Worm (Caenorhabditis elegans) whole organism, L4 larva: ENCODE data around the gene hlh-27.
"Not testable (repeated sequence)": the region's sequence is repeated elsewhere in the genome, so short reads cannot be mapped to it uniquely, and the experiment has no call there.

Experiments
- D1046.2 ChIP-seq: fragments of 200-800 bp; sonication (Bioruptor generic); IDR thresholded peaks from 2 replicates; pipeline ENCODE4 v1.3.6; 2022; ENCODE audit warnings: missing genetic modification characterization, missing compliant biosample characterization
- T20F7.1 ChIP-seq: fragments of 200-800 bp; sonication (Bioruptor generic); optimal IDR thresholded peaks from 2 replicates; lab custom pipeline; 2018; ENCODE audit warnings: mild to moderate bottlenecking, missing genetic modification characterization, missing compliant biosample characterization
- ZK337.2 ChIP-seq: fragments of 200-800 bp; sonication (Bioruptor generic); IDR thresholded peaks from 2 replicates; pipeline ENCODE4 v1.3.6; 2022; ENCODE audit warnings: missing genetic modification reagents, missing genetic modification characterization, missing compliant biosample characterization
- aly-2 ChIP-seq: sonication (generic microtip); optimal IDR thresholded peaks from 2 replicates; lab custom pipeline; 2018; ENCODE audit warnings: missing biosample characterization, missing genetic modification characterization
- ceh-28 ChIP-seq: fragments of 150-350 bp; optimal IDR thresholded peaks from 2 replicates; lab custom pipeline; 2014; ENCODE audit warnings: missing biosample characterization, missing genetic modification reagents, missing genetic modification characterization
- ceh-32 ChIP-seq: sonication (generic microtip); optimal IDR thresholded peaks from 2 replicates; lab custom pipeline; 2016; ENCODE audit warnings: mild to moderate bottlenecking, missing genetic modification characterization, missing compliant biosample characterization; ENCODE audit not compliant: poor library complexity
- ceh-62 ChIP-seq: sonication (generic microtip); optimal IDR thresholded peaks from 2 replicates; lab custom pipeline; 2017; ENCODE audit warnings: missing biosample characterization, missing genetic modification characterization
- ceh-82 ChIP-seq: sonication (generic microtip); optimal IDR thresholded peaks from 2 replicates; lab custom pipeline; 2017; ENCODE audit warnings: missing biosample characterization, missing genetic modification characterization
- daf-16 ChIP-seq, 3 experiments: sonication (generic microtip); optimal IDR thresholded peaks; 2 replicates each; lab custom pipeline; 2016 to 2017; ENCODE audit warnings: missing genetic modification characterization in 3 of 3, missing genetic modification reagents in 3 of 3, mild to moderate bottlenecking in 2 of 3, missing compliant biosample characterization in 2 of 3, missing biosample characterization in 1 of 3, moderate library complexity in 1 of 3
- daf-8 ChIP-seq: fragments of 200-800 bp; sonication (Bioruptor generic); IDR thresholded peaks from 2 replicates; pipeline ENCODE4 v1.3.6; 2022; ENCODE audit warnings: missing genetic modification characterization, missing compliant biosample characterization
- dmd-9 ChIP-seq: fragments of 200-800 bp; sonication (Bioruptor generic); IDR thresholded peaks from 2 replicates; pipeline ENCODE4 v1.3.6; 2022; ENCODE audit warnings: missing genetic modification reagents, missing genetic modification characterization, missing compliant biosample characterization
- dpl-1 ChIP-seq: fragments of 150-350 bp; optimal IDR thresholded peaks from 2 replicates; lab custom pipeline; 2014; ENCODE audit warnings: missing biosample characterization, missing genetic modification reagents, missing genetic modification characterization
- duxl-1 ChIP-seq: sonication (generic microtip); optimal IDR thresholded peaks from 2 replicates; lab custom pipeline; 2016; ENCODE audit warnings: mild to moderate bottlenecking, missing genetic modification characterization, moderate library complexity, missing compliant biosample characterization; ENCODE audit not compliant: poor library complexity
- dve-1 ChIP-seq: sonication (generic microtip); optimal IDR thresholded peaks from 2 replicates; lab custom pipeline; 2017; ENCODE audit warnings: antibody characterized with exemption, mild to moderate bottlenecking, missing genetic modification characterization, missing compliant biosample characterization; ENCODE audit not compliant: insufficient read depth
- hlh-11 ChIP-seq: fragments of 200-800 bp; sonication (Bioruptor generic); optimal IDR thresholded peaks from 2 replicates; lab custom pipeline; 2018; ENCODE audit warnings: mild to moderate bottlenecking, missing genetic modification characterization, missing compliant biosample characterization
- hmg-1.1 ChIP-seq: fragments of 200-800 bp; sonication (Bioruptor generic); IDR thresholded peaks from 2 replicates; pipeline ENCODE4 v1.3.6; 2022; ENCODE audit warnings: missing genetic modification reagents, missing genetic modification characterization, missing compliant biosample characterization
- lin-1 ChIP-seq: fragments of 200-800 bp; sonication (Bioruptor generic); IDR thresholded peaks from 2 replicates; pipeline ENCODE4 v1.3.6; 2022; ENCODE audit warnings: missing genetic modification reagents, missing genetic modification characterization, missing compliant biosample characterization
- lin-29 ChIP-seq: fragments of 200-800 bp; sonication (Bioruptor generic); IDR thresholded peaks from 2 replicates; pipeline ENCODE4 v1.3.6; 2022; ENCODE audit warnings: missing genetic modification reagents, missing genetic modification characterization, missing compliant biosample characterization
- lir-3 ChIP-seq: sonication (generic microtip); optimal IDR thresholded peaks from 2 replicates; lab custom pipeline; 2016; ENCODE audit warnings: mild to moderate bottlenecking, missing genetic modification characterization, missing compliant biosample characterization
- lsy-2 ChIP-seq, 2 experiments: fragments of 150-350 bp in 1 of 2; sonication (generic microtip) in 1 of 2; optimal IDR thresholded peaks; 2 replicates each; lab custom pipeline; 2014 to 2017; ENCODE audit warnings: missing biosample characterization in 2 of 2, missing genetic modification characterization in 2 of 2
- madf-5 ChIP-seq, 2 experiments: fragments of 200-800 bp; sonication (Bioruptor generic); IDR thresholded peaks; 2 replicates each; pipeline ENCODE4 v1.3.6; 2022; ENCODE audit warnings: missing compliant biosample characterization in 2 of 2, missing genetic modification characterization in 2 of 2
- mdt-29 ChIP-seq: fragments of 200-800 bp; sonication (Bioruptor generic); IDR thresholded peaks from 2 replicates; pipeline ENCODE4 v1.3.6; 2022; ENCODE audit warnings: missing genetic modification reagents, missing genetic modification characterization, missing compliant biosample characterization
- mxl-3 ChIP-seq: fragments of 200-800 bp; sonication (Bioruptor generic); optimal IDR thresholded peaks from 2 replicates; lab custom pipeline; 2018; ENCODE audit warnings: mild to moderate bottlenecking, missing genetic modification characterization, missing compliant biosample characterization
- nhr-10 ChIP-seq: fragments of 150-350 bp; optimal IDR thresholded peaks from 2 replicates; lab custom pipeline; 2014; ENCODE audit warnings: missing biosample characterization, missing genetic modification characterization
- nhr-102 ChIP-seq: sonication (generic microtip); optimal IDR thresholded peaks from 2 replicates; lab custom pipeline; 2016; ENCODE audit warnings: mild to moderate bottlenecking, missing genetic modification characterization, moderate library complexity, missing compliant biosample characterization
- nhr-25 ChIP-seq: sonication (generic microtip); optimal IDR thresholded peaks from 2 replicates; lab custom pipeline; 2017; ENCODE audit warnings: missing genetic modification characterization, mild to moderate bottlenecking, missing compliant biosample characterization, antibody characterized with exemption, moderate library complexity, borderline replicate concordance; ENCODE audit not compliant: insufficient read depth
- nhr-28 ChIP-seq: fragments of 150-350 bp; optimal IDR thresholded peaks from 2 replicates; lab custom pipeline; 2014; ENCODE audit warnings: missing biosample characterization, missing genetic modification characterization
- nhr-48 ChIP-seq: sonication (generic microtip); optimal IDR thresholded peaks from 2 replicates; lab custom pipeline; 2016; ENCODE audit warnings: mild to moderate bottlenecking, missing genetic modification characterization, missing compliant biosample characterization
- nhr-77 ChIP-seq: fragments of 150-350 bp; optimal IDR thresholded peaks from 2 replicates; lab custom pipeline; 2014; ENCODE audit warnings: missing biosample characterization, missing genetic modification characterization
- php-3 ChIP-seq: fragments of 200-800 bp; sonication (Bioruptor generic); IDR thresholded peaks from 2 replicates; pipeline ENCODE4 v1.3.6; 2022; ENCODE audit warnings: missing genetic modification reagents, missing genetic modification characterization, missing compliant biosample characterization
- pqm-1 ChIP-seq: sonication (generic microtip); optimal IDR thresholded peaks from 2 replicates; lab custom pipeline; 2017; ENCODE audit warnings: missing biosample characterization, missing genetic modification characterization
- set-16 ChIP-seq: fragments of 200-800 bp; sonication (Bioruptor generic); IDR thresholded peaks from 2 replicates; pipeline ENCODE4 v1.3.6; 2022; ENCODE audit warnings: missing genetic modification reagents, missing genetic modification characterization, missing compliant biosample characterization
- snpc-4 ChIP-seq: fragments of 150-350 bp; optimal IDR thresholded peaks from 2 replicates; lab custom pipeline; 2014; ENCODE audit warnings: missing biosample characterization, missing genetic modification characterization
- spr-1 ChIP-seq: sonication (generic microtip); optimal IDR thresholded peaks from 2 replicates; lab custom pipeline; 2016; ENCODE audit warnings: mild to moderate bottlenecking, missing genetic modification characterization, missing compliant biosample characterization
- tag-97 ChIP-seq: fragments of 200-800 bp; sonication (Bioruptor generic); IDR thresholded peaks from 2 replicates; pipeline ENCODE4 v1.3.6; 2022; ENCODE audit warnings: missing genetic modification characterization, missing compliant biosample characterization
- tra-1 ChIP-seq: fragments of 200-800 bp; sonication (Bioruptor generic); IDR thresholded peaks from 2 replicates; pipeline ENCODE4 v1.3.6; 2022; ENCODE audit warnings: missing genetic modification reagents, missing genetic modification characterization, missing compliant biosample characterization
- unc-39 ChIP-seq: sonication (generic microtip); optimal IDR thresholded peaks from 2 replicates; lab custom pipeline; 2017; ENCODE audit warnings: missing biosample characterization, missing genetic modification characterization
- vab-7 ChIP-seq: fragments of 200-800 bp; sonication (Bioruptor generic); IDR thresholded peaks from 2 replicates; pipeline ENCODE4 v1.3.6; 2022; ENCODE audit warnings: missing genetic modification reagents, missing genetic modification characterization, missing compliant biosample characterization
- zfp-2 ChIP-seq: sonication (generic microtip); optimal IDR thresholded peaks from 2 replicates; lab custom pipeline; 2016; ENCODE audit warnings: mild to moderate bottlenecking, missing genetic modification characterization, missing compliant biosample characterization
- ztf-11 ChIP-seq: fragments of 150-350 bp; optimal IDR thresholded peaks from 2 replicates; lab custom pipeline; 2014; ENCODE audit warnings: missing biosample characterization, missing genetic modification characterization

Gene hlh-27

ce11 chrII:5543476-5544144, 3.6 kb upstream of the hlh-27 start (continued):
- TF ChIP-seq dpl-1 (GFP tag; lab: Kevin White, UChicago) (peak; percentile 85), dmd-9 (GFP tag; lab: Robert Waterston, UW) (peak; percentile 98), unc-39 (tag; lab: Kevin White, UChicago) (no peak), tra-1 (GFP tag; lab: Robert Waterston, UW) (peak; percentile 96), lin-29 (GFP tag; lab: Robert Waterston, UW) (peak; percentile 91), vab-7 (peak; percentile 94)

- no peak for TF ChIP-seq nhr-48 (tag; lab: Kevin White, UChicago)
- TF ChIP-seq mxl-3 (GFP tag; lab: Kevin White, UChicago), result no peak
- TF ChIP-seq lin-1 (GFP tag; lab: Robert Waterston, UW), result no peak
- no peak for TF ChIP-seq nhr-102 (tag; lab: Kevin White, UChicago)
Observed at ce11 chrII:5541685-5542084, 1.7 kb upstream of the hlh-27 start, which contains the start of gene C17C3.24. Gene C17C3.24 (minus strand): TSS chrII:5541785.

ce11 chrII:5537524-5537923, 2.5 kb downstream of the hlh-27 start, which contains the start of gene C17C3.11:
Gene C17C3.11 (plus strand): TSS chrII:5537824.
- TF ChIP-seq php-3 (GFP tag; lab: Robert Waterston, UW) (no peak), zfp-2 (tag; lab: Kevin White, UChicago) (no peak), hlh-11 (no peak), nhr-77 (tag; lab: Kevin White, UChicago) (no peak), duxl-1 (tag; lab: Kevin White, UChicago) (no peak), nhr-28 (tag; lab: Kevin White, UChicago) (no peak), mdt-29 (GFP tag; lab: Robert Waterston, UW) (no peak), D1046.2 (GFP tag; lab: Robert Waterston, UW) (no peak), snpc-4 (no peak), ceh-62 (tag; lab: Kevin White, UChicago) (no peak), ZK337.2 (no peak), ceh-82 (tag; lab: Kevin White, UChicago) (no peak)

- no peak for TF ChIP-seq dve-1
- TF ChIP-seq spr-1 (tag; lab: Kevin White, UChicago), result peak; percentile 65
- no peak for TF ChIP-seq ztf-11 (tag; lab: Kevin White, UChicago)
- peak; percentile 61 for TF ChIP-seq T20F7.1 (GFP tag; lab: Kevin White, UChicago)
- TF ChIP-seq, all 104 proteins: peak for 2
Observed at ce11 chrII:5537078-5537477, 2.9 kb downstream of the hlh-27 start.

ce11 chrII:5534939-5535338, 5.1 kb downstream of the hlh-27 start, which contains the start of gene hlh-25:
Gene hlh-25 (plus strand): TSS chrII:5535239.
- TF ChIP-seq daf-8 (GFP tag; lab: Robert Waterston, UW); ceh-32 (tag; lab: Kevin White, UChicago); lir-3 (tag; lab: Kevin White, UChicago): not testable (repeated sequence)

ce11 chrII:5533642-5534041, 6.4 kb downstream of the hlh-27 start, which contains the start of gene hlh-26:
Gene hlh-26 (minus strand): TSS chrII:5533742.
- TF ChIP-seq dmd-9 (GFP tag; lab: Robert Waterston, UW), result no peak
- no peak for TF ChIP-seq D1046.2 (GFP tag; lab: Robert Waterston, UW)
- TF ChIP-seq lsy-2 (tag; optimal IDR thresholded peaks at IDR 0.05; lab: Kevin White, UChicago), result no peak
- no peak for TF ChIP-seq set-16 (GFP tag; lab: Robert Waterston, UW)
- TF ChIP-seq dpl-1 (GFP tag; lab: Kevin White, UChicago), result no peak
- no peak for TF ChIP-seq ceh-28 (tag; lab: Kevin White, UChicago)
- no peak for TF ChIP-seq madf-5 (GFP tag; IDR thresholded peaks at IDR 0.05; lab: Robert Waterston, UW)
- no peak for TF ChIP-seq daf-16 (GFP tag; optimal IDR thresholded peaks at IDR 0.05; lab: Kevin White, UChicago)
- no peak for TF ChIP-seq daf-16 (tag; optimal IDR thresholded peaks at IDR 0.05; lab: Kevin White, UChicago)
- TF ChIP-seq nhr-10, result no peak
- no peak for TF ChIP-seq aly-2 (tag; lab: Kevin White, UChicago)
- TF ChIP-seq nhr-25 (tag; lab: Kevin White, UChicago), result no peak
- TF ChIP-seq hmg-1.1 (GFP tag; lab: Robert Waterston, UW), result no peak
- TF ChIP-seq pqm-1 (tag; lab: Kevin White, UChicago), result no peak
- no peak for TF ChIP-seq mxl-3 (GFP tag; lab: Kevin White, UChicago)
- TF ChIP-seq tag-97 (GFP tag; lab: Robert Waterston, UW), result no peak
- no peak for TF ChIP-seq nhr-77 (tag; lab: Kevin White, UChicago)
- no peak for TF ChIP-seq daf-8 (GFP tag; lab: Robert Waterston, UW)
- TF ChIP-seq vab-7, result no peak
